Fruit fly (Drosophila melanogaster) whole organism, wandering third instar larva: ENCODE measurements around the gene CG14302.

Source experiments
- GATAd ChIP-seq: sonication (Bioruptor generic); optimal IDR thresholded peaks from 2 replicates; lab custom pipeline; 2016; ENCODE audit warnings: missing biosample characterization, missing genetic modification characterization
- h ChIP-seq: fragments of 200-800 bp; sonication (Bioruptor generic); optimal IDR thresholded peaks from 3 replicates; lab custom pipeline; 2016; ENCODE audit warnings: missing biosample characterization, mild to moderate bottlenecking, missing genetic modification characterization
- lola ChIP-seq: fragments of >200 bp; optimal IDR thresholded peaks from 2 replicates; lab custom pipeline; 2017; ENCODE audit warnings: missing biosample characterization, missing genetic modification characterization
- pan ChIP-seq: fragments of >200 bp; optimal IDR thresholded peaks from 2 replicates; lab custom pipeline; 2017
- usp ChIP-seq: fragments of >200 bp; optimal IDR thresholded peaks from 2 replicates; lab custom pipeline; 2017; ENCODE audit warnings: missing biosample characterization, missing genetic modification characterization

DNA sequence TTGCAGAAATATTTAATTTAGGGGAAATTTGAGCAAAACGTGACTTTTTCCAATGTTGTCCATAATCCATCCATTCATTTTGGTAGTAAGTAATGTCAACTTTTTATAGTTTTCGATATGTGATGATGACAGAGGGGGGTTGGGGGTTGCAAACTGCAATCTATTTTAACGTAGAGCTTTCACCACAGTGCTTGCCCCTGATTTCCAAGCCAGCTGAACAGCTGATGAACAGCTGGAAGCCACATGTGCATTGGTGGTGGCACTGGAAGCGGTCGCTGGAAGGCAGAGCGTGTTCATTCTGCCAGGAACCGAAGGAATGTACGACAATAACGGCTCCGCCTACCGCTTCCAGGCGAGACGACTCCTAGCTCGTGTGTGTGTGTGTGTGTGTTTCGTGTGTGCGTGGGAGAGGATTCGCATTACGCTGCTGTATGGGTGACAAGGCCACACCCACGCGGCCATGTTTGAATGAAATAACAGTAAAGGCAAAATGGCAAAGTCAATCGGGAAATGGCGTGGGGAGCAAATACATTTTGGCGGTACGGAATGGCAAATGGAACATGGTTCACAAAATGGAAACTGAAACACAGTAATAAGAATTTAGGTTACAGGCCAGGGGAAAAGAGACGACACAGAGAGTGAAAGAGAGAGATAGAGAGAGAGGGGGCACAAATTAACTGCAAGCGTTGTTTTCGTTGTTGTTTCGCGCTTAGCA lies 33.5 kb upstream of the CG14302 start:
- TF ChIP-seq lola (no peak), GATAd (GFP tag; lab: Kevin White, UChicago) (no peak), usp (GFP tag; lab: Kevin White, UChicago) (no peak), pan (no peak), h (no peak)
